Worm (Caenorhabditis elegans): ENCODE data around the gene C50B8.5.

Gene C50B8.5

ce11 chrV:13565197-13565596 is 15.6 kb upstream of the C50B8.5 start:
- no peak for TF ChIP-seq flt-1 (GFP tag; IDR thresholded peaks at IDR 0.05)
- TF ChIP-seq pes-1 (GFP tag; IDR thresholded peaks at IDR 0.05): no peak

DNA sequence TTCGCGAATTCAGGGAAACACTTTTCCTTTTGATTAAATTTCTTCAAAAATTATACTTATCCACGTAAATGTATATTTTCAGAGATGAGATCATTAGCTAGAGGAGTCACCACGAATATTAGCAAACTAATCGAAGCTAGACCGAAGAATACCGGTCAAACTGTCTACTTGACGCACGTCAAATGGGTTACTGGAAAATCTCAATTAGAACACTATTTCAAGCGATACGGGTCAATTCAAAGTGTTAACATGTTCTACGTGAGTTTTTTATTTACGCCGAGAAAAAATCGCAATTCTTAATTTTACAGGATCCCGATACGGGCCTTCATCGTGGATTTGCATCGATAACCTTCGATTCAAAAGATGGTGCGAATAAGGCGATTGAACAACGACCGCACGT is 15.0 kb upstream of the C50B8.5 start, which contains the start of gene slrp-1:
Gene slrp-1 (plus strand): TSS at position 83 of the 400 bp plus-strand sequence.
- TF ChIP-seq ets-7 (tag; optimal IDR thresholded peaks at IDR 0.05): no peak
- no peak for TF ChIP-seq B0310.2 (tag; optimal IDR thresholded peaks at IDR 0.05)
- no peak for TF ChIP-seq ceh-13 (GFP tag; optimal IDR thresholded peaks at IDR 0.05)
- no peak for TF ChIP-seq hmg-4 (GFP tag; optimal IDR thresholded peaks at IDR 0.05)
- TF ChIP-seq ama-1 (optimal IDR thresholded peaks at IDR 0.05): no peak
- no peak for TF ChIP-seq aly-1 (tag; optimal IDR thresholded peaks at IDR 0.05)
- no peak for TF ChIP-seq sea-1 (GFP tag; conservative IDR thresholded peaks at IDR 0.05)
- no peak for TF ChIP-seq tbx-37 (GFP tag; conservative IDR thresholded peaks at IDR 0.05)
- TF ChIP-seq hnd-1 (tag; optimal IDR thresholded peaks at IDR 0.05): no peak
- TF ChIP-seq ceh-36 (tag; optimal IDR thresholded peaks at IDR 0.05): no peak
- TF ChIP-seq tbx-11 (GFP tag; IDR thresholded peaks at IDR 0.05): no peak
- no peak for TF ChIP-seq hmbx-1 (tag; optimal IDR thresholded peaks at IDR 0.05)
- TF ChIP-seq pes-1 (GFP tag; IDR thresholded peaks at IDR 0.05): no peak
- no peak for TF ChIP-seq flt-1 (GFP tag; IDR thresholded peaks at IDR 0.05)
- TF ChIP-seq tra-4 (tag; optimal IDR thresholded peaks at IDR 0.05): no peak

DNA sequence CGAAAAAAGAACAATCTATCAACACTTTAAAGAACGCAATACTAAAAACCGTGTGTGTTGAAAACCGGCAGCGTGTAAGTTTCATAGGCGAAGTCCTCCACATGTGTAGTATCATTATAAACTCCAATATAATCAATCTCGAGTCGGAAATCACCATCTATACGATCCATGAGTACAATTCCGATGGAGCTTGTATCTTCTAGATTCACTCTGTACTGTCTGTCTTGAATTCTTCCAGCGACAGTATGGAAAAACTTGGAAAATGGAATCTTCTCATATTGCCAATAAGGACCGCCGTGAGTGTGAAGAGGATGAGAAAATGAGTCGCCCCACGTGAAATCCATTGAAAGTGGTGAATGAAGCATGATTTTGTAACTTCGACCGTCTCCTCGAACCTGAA is 13.8 kb upstream of the C50B8.5 start:
- TF ChIP-seq tra-4 (tag; optimal IDR thresholded peaks at IDR 0.05): no peak
- TF ChIP-seq aly-1 (tag; optimal IDR thresholded peaks at IDR 0.05): no peak
- TF ChIP-seq ets-7 (tag; optimal IDR thresholded peaks at IDR 0.05): no peak
- TF ChIP-seq tbx-37 (GFP tag; conservative IDR thresholded peaks at IDR 0.05): no peak
- no peak for TF ChIP-seq B0310.2 (tag; optimal IDR thresholded peaks at IDR 0.05)
- no peak for TF ChIP-seq tbx-11 (GFP tag; IDR thresholded peaks at IDR 0.05)
- TF ChIP-seq hnd-1 (tag; optimal IDR thresholded peaks at IDR 0.05): no peak
- TF ChIP-seq scrt-1 (GFP tag; IDR thresholded peaks at IDR 0.05): no peak

ce11 chrV:13568533-13568932 is 12.2 kb upstream of the C50B8.5 start, which contains the start of the genes nuaf-1 and bir-2:
TSS of gene nuaf-1 (minus strand) at chrV:13568630.
TSS of gene bir-2 (plus strand) at chrV:13568850.
- TF ChIP-seq ceh-13 (GFP tag; optimal IDR thresholded peaks at IDR 0.05) (no peak), hnd-1 (tag; optimal IDR thresholded peaks at IDR 0.05) (no peak), sea-1 (GFP tag; conservative IDR thresholded peaks at IDR 0.05) (no peak), flt-1 (GFP tag; IDR thresholded peaks at IDR 0.05) (no peak), F13C5.2 (tag; optimal IDR thresholded peaks at IDR 0.05) (no peak), hmg-4 (GFP tag; optimal IDR thresholded peaks at IDR 0.05) (no peak), ets-7 (tag; optimal IDR thresholded peaks at IDR 0.05) (no peak), pes-1 (GFP tag; IDR thresholded peaks at IDR 0.05) (no peak), scrt-1 (GFP tag; IDR thresholded peaks at IDR 0.05) (no peak), aly-1 (tag; optimal IDR thresholded peaks at IDR 0.05) (no peak), ceh-36 (tag; optimal IDR thresholded peaks at IDR 0.05) (no peak), B0310.2 (tag; optimal IDR thresholded peaks at IDR 0.05) (no peak), tbx-11 (GFP tag; IDR thresholded peaks at IDR 0.05) (no peak), tbx-37 (GFP tag; conservative IDR thresholded peaks at IDR 0.05) (no peak), tra-4 (tag; optimal IDR thresholded peaks at IDR 0.05) (no peak), ama-1 (optimal IDR thresholded peaks at IDR 0.05) (no peak), hmbx-1 (tag; optimal IDR thresholded peaks at IDR 0.05) (no peak)

DNA sequence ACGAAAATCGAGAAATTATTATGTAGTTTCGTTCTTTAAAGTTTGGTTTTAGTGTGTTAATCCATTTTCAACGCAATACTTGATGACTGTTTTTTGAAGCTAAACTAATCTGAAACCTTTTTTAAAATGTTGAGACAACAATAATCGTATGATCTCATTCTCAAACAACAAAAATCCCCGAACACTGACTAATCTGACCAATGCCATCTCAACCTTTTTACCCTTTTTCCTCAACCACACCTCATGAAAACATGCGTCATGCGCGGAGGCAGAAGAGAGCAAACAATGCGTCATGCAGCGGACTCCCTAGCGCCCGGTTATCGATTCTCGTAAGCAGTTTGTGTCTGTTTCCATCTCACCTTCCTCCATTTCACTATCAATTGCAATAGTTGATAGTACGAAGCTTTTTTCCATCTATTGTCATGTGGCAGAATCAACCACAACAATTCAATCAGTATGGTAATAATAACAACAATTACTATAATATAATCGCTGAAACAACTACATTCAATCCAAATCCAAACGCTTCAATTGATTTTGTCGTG is 9.0 kb upstream of the C50B8.5 start, which contains the start of gene C50B8.4:
Gene C50B8.4 (plus strand): TSS at position 299 of the 545 bp plus-strand sequence.
- TF ChIP-seq aly-1 (tag; optimal IDR thresholded peaks at IDR 0.05) (no peak), ceh-13 (GFP tag; optimal IDR thresholded peaks at IDR 0.05) (no peak), F13C5.2 (tag; optimal IDR thresholded peaks at IDR 0.05) (no peak), tra-4 (tag; optimal IDR thresholded peaks at IDR 0.05) (no peak), B0310.2 (tag; optimal IDR thresholded peaks at IDR 0.05) (no peak), ceh-36 (tag; optimal IDR thresholded peaks at IDR 0.05) (no peak), scrt-1 (GFP tag; IDR thresholded peaks at IDR 0.05) (no peak), sea-1 (GFP tag; conservative IDR thresholded peaks at IDR 0.05) (no peak), flt-1 (GFP tag; IDR thresholded peaks at IDR 0.05) (no peak), tbx-11 (GFP tag; IDR thresholded peaks at IDR 0.05) (no peak), ama-1 (optimal IDR thresholded peaks at IDR 0.05) (no peak), ets-7 (tag; optimal IDR thresholded peaks at IDR 0.05) (no peak), hmbx-1 (tag; optimal IDR thresholded peaks at IDR 0.05) (no peak), hmg-4 (GFP tag; optimal IDR thresholded peaks at IDR 0.05) (no peak), pes-1 (GFP tag; IDR thresholded peaks at IDR 0.05) (no peak)

DNA sequence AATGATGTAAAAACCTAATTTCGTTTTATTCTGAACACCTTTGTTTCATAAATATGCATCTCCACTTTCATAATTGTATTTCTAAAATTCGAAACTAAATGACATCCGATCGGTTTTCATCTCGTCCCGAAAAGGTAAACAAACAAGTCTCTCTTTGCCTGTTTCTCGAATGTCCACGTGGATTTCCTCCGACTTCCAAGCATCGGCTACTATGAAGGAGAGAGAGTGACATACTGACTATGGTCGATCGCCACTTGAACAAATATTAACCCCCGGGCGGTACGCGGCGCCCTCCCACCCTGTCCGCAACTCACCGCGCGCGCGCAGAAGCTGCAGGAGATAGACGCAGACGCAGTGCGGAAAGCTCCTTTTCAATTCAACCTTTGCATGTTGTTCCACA is 4.9 kb upstream of the C50B8.5 start:
- TF ChIP-seq tbx-11 (GFP tag; IDR thresholded peaks at IDR 0.05) (no peak), ama-1 (optimal IDR thresholded peaks at IDR 0.05) (no peak), hmg-4 (GFP tag; optimal IDR thresholded peaks at IDR 0.05) (no peak)

DNA sequence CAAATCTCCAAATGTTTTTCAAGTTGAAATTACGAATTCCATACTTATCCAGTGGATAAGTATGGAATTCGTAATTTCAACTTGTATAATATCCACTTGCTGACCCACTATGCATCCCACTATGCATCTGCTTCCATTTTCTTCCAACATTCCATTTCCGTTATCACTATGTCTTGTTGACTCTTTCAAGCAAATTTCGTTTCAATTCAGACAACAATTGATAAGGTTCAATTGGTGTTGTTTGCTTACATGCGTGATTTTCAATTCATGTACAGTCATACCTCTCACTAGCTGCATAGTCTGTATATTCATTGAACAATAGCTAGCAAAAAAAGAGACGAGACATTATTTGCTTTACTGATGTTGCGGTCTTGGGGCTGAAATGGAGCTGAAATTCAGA is 3.9 kb upstream of the C50B8.5 start:
- TF ChIP-seq ama-1 (optimal IDR thresholded peaks at IDR 0.05) (no peak), sea-1 (GFP tag; conservative IDR thresholded peaks at IDR 0.05) (no peak), pes-1 (GFP tag; IDR thresholded peaks at IDR 0.05) (no peak), B0310.2 (tag; optimal IDR thresholded peaks at IDR 0.05) (no peak), flt-1 (GFP tag; IDR thresholded peaks at IDR 0.05) (no peak), tra-4 (tag; optimal IDR thresholded peaks at IDR 0.05) (no peak), aly-1 (tag; optimal IDR thresholded peaks at IDR 0.05) (no peak)

DNA sequence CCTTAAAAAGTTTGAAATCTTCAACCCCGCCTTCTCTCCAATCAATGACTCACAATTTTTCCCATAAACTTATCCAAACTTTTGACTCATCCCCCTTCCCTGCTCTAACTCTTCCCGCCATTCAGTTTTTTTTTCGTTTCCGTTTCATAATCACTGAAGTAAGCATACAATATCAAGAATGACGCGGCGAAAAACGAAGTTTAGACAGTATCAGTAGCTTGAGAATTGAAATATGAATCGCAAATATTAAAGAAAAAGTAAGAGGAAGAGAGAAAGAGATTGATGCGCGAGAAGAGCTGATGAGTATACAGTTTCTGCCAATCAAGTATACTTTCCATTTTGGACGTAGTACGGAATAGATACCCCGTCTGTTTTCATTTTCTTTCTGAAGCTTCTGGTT is 3.3 kb upstream of the C50B8.5 start:
- no peak for TF ChIP-seq ceh-13 (GFP tag; optimal IDR thresholded peaks at IDR 0.05)
- TF ChIP-seq B0310.2 (tag; optimal IDR thresholded peaks at IDR 0.05): no peak
- no peak for TF ChIP-seq tra-4 (tag; optimal IDR thresholded peaks at IDR 0.05)
- no peak for TF ChIP-seq scrt-1 (GFP tag; IDR thresholded peaks at IDR 0.05)
- no peak for TF ChIP-seq ama-1 (optimal IDR thresholded peaks at IDR 0.05)
- no peak for TF ChIP-seq F13C5.2 (tag; optimal IDR thresholded peaks at IDR 0.05)
- TF ChIP-seq ceh-36 (tag; optimal IDR thresholded peaks at IDR 0.05): no peak
- TF ChIP-seq sea-1 (GFP tag; conservative IDR thresholded peaks at IDR 0.05): no peak
- TF ChIP-seq tbx-37 (GFP tag; conservative IDR thresholded peaks at IDR 0.05): no peak
- TF ChIP-seq hmg-4 (GFP tag; optimal IDR thresholded peaks at IDR 0.05): no peak
- no peak for TF ChIP-seq tbx-11 (GFP tag; IDR thresholded peaks at IDR 0.05)
- TF ChIP-seq aly-1 (tag; optimal IDR thresholded peaks at IDR 0.05): no peak
- no peak for TF ChIP-seq hmbx-1 (tag; optimal IDR thresholded peaks at IDR 0.05)
- TF ChIP-seq flt-1 (GFP tag; IDR thresholded peaks at IDR 0.05): no peak
- TF ChIP-seq ets-7 (tag; optimal IDR thresholded peaks at IDR 0.05): no peak
- no peak for TF ChIP-seq pes-1 (GFP tag; IDR thresholded peaks at IDR 0.05)
- TF ChIP-seq hnd-1 (tag; optimal IDR thresholded peaks at IDR 0.05): no peak
